Worm (Caenorhabditis elegans): ENCODE results near the gene R10E4.1.

- no peak for TF ChIP-seq ama-1 (optimal IDR thresholded peaks at IDR 0.05)
- no peak for TF ChIP-seq flt-1 (GFP tag; IDR thresholded peaks at IDR 0.05)
- TF ChIP-seq hnd-1 (tag; optimal IDR thresholded peaks at IDR 0.05): no peak
- no peak for TF ChIP-seq pes-1 (GFP tag; IDR thresholded peaks at IDR 0.05)
- TF ChIP-seq tra-4 (tag; optimal IDR thresholded peaks at IDR 0.05): no peak
- no peak for TF ChIP-seq tbx-11 (GFP tag; IDR thresholded peaks at IDR 0.05)
- TF ChIP-seq ceh-13 (GFP tag; optimal IDR thresholded peaks at IDR 0.05): no peak
- no peak for TF ChIP-seq scrt-1 (GFP tag; IDR thresholded peaks at IDR 0.05)
- TF ChIP-seq sea-1 (GFP tag; conservative IDR thresholded peaks at IDR 0.05): no peak
- TF ChIP-seq hmbx-1 (tag; optimal IDR thresholded peaks at IDR 0.05): no peak
These were observed 20.4 kb downstream of the R10E4.1 start for ce11 chrIII:4289952-4290351.

All from whole organism, early embryonic.